Fruit fly (Drosophila melanogaster): ENCODE results near the gene Cdlc2.

Cdlc2 gene

dm6 chr2L:1333828-1334227 is 10.4 kb upstream of the Cdlc2 start, which contains the start of gene CG5440:
CG5440 (plus strand) TSS chr2L:1334128.
- no peak for TF ChIP-seq CG17385 (GFP tag; optimal IDR thresholded peaks at IDR 0.05)
- TF ChIP-seq dmrt99B (tag; optimal IDR thresholded peaks at IDR 0.05): no peak
- TF ChIP-seq sr (GFP tag; IDR thresholded peaks at IDR 0.05): no peak
- no peak for TF ChIP-seq Fer2 (tag; optimal IDR thresholded peaks at IDR 0.05)
- no peak for TF ChIP-seq CG12744 (GFP tag; optimal IDR thresholded peaks at IDR 0.05)
- TF ChIP-seq CG2875 (GFP tag; optimal IDR thresholded peaks at IDR 0.05): no peak
- TF ChIP-seq ash1 (GFP tag; optimal IDR thresholded peaks at IDR 0.05): no peak
- no peak for TF ChIP-seq Chrac-16 (GFP tag; optimal IDR thresholded peaks at IDR 0.05)

dm6 chr2L:1341995-1342394 is 2.2 kb upstream of the Cdlc2 start, which contains the start of gene CG33923:
CG33923 (minus strand) TSS chr2L:1342095.
- TF ChIP-seq her (GFP tag; optimal IDR thresholded peaks at IDR 0.05) (no peak), ac (GFP tag; optimal IDR thresholded peaks at IDR 0.05) (no peak), hbn (GFP tag; IDR thresholded peaks at IDR 0.05; ENCODE audit: partially characterized antibody) (no peak), bsh (GFP tag; optimal IDR thresholded peaks at IDR 0.05) (no peak), Max (GFP tag; optimal IDR thresholded peaks at IDR 0.05) (no peak), CG8290 (GFP tag; optimal IDR thresholded peaks at IDR 0.05) (no peak), CG8290 (tag; optimal IDR thresholded peaks at IDR 0.05) (no peak), CG17912 (GFP tag; optimal IDR thresholded peaks at IDR 0.05) (no peak), dm (GFP tag; optimal IDR thresholded peaks at IDR 0.05) (no peak), CG6175 (GFP tag; IDR thresholded peaks at IDR 0.05) (no peak), trh (GFP tag; optimal IDR thresholded peaks at IDR 0.05) (no peak), Meics (GFP tag; optimal IDR thresholded peaks at IDR 0.05) (no peak), hkb (optimal IDR thresholded peaks at IDR 0.05) (no peak), hkb (GFP tag; IDR thresholded peaks at IDR 0.05) (no peak), NfI (GFP tag; optimal IDR thresholded peaks at IDR 0.05) (no peak), Myb (GFP tag; optimal IDR thresholded peaks at IDR 0.05) (no peak), CG30020 (tag; optimal IDR thresholded peaks at IDR 0.05) (no peak)

DNA sequence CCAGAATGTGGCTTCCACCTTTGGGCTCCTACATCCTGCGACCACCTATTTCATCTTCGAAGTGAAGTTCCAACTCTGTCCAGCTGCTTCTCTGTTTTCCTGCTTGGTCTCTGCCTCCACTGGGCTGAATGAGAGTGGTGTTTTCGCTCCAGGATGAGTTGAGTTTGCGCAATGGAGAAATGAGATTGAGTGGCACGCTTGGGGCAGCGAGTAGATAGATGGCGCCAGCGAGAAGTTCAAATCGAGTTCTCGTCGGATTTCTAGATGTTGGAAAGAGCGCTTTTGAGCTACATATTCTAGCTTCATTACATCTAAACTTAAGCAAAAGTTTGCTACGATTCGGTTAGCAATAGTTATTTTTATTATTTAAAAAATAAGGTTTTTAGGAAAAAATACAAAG is 1.8 kb downstream of the Cdlc2 start:
- TF ChIP-seq Ssrp (tag; optimal IDR thresholded peaks at IDR 0.05): no peak
- no peak for TF ChIP-seq salm (tag; optimal IDR thresholded peaks at IDR 0.05)
- no peak for TF ChIP-seq CG11560 (tag; IDR thresholded peaks at IDR 0.05)
- TF ChIP-seq CTCF (GFP tag; optimal IDR thresholded peaks at IDR 0.05): peak; percentile 80
- TF ChIP-seq Dek (tag; optimal IDR thresholded peaks at IDR 0.05): no peak
- peak; percentile 3 to 5 for TF ChIP-seq Trl (optimal IDR thresholded peaks at IDR 0.05)
- TF ChIP-seq Trl (GFP tag; optimal IDR thresholded peaks at IDR 0.05): no peak
- no peak for TF ChIP-seq mld (GFP tag; IDR thresholded peaks at IDR 0.05; ENCODE audit: partially characterized antibody)
- TF ChIP-seq wek (GFP tag; optimal IDR thresholded peaks at IDR 0.05): no peak
- TF ChIP-seq ind (GFP tag; optimal IDR thresholded peaks at IDR 0.05): no peak
- peak; percentile 90 for TF ChIP-seq ewg (GFP tag; optimal IDR thresholded peaks at IDR 0.05)
- TF ChIP-seq Sin3A (optimal IDR thresholded peaks at IDR 0.05): no peak
- TF ChIP-seq HmgZ (tag; optimal IDR thresholded peaks at IDR 0.05): no peak
- TF ChIP-seq CG9215 (GFP tag; IDR thresholded peaks at IDR 0.05): no peak
- peak; percentile 50 for TF ChIP-seq CG12155 (GFP tag; optimal IDR thresholded peaks at IDR 0.05)
- no peak for TF ChIP-seq psq (GFP tag; optimal IDR thresholded peaks at IDR 0.05)
- no peak for TF ChIP-seq da (GFP tag; optimal IDR thresholded peaks at IDR 0.05)
